Fruit fly (Drosophila melanogaster): ENCODE measurements around the gene rg.

dm6 chrX:5056076-5056475 lies 29.5 kb upstream of the rg start:
- TF ChIP-seq CG10669 (GFP tag; optimal IDR thresholded peaks at IDR 0.05) (no peak), OdsH (GFP tag; optimal IDR thresholded peaks at IDR 0.05) (no peak), CG1621 (tag; optimal IDR thresholded peaks at IDR 0.05) (no peak), CG16779 (tag; optimal IDR thresholded peaks at IDR 0.05) (no peak), svp (GFP tag) (no peak), fkh (GFP tag; optimal IDR thresholded peaks at IDR 0.05) (no peak), Hr4 (GFP tag; optimal IDR thresholded peaks at IDR 0.05) (no peak), dsx (GFP tag; optimal IDR thresholded peaks at IDR 0.05; ENCODE audit: poor library complexity, severe bottlenecking) (no peak)
